Worm (Caenorhabditis elegans) whole organism, L3 larva: Measurements from ENCODE around the gene T26H5.10.

ENCODE experiments used
- R02D3.7 ChIP-seq: fragments of 150-350 bp; optimal IDR thresholded peaks from 2 replicates; lab custom pipeline; 2014; ENCODE audit warnings: missing biosample characterization, missing genetic modification characterization
- aly-2 ChIP-seq: fragments of 150-350 bp; optimal IDR thresholded peaks from 2 replicates; lab custom pipeline; 2014; ENCODE audit warnings: missing biosample characterization, missing genetic modification characterization
- ceh-16 ChIP-seq: sonication (generic microtip); optimal IDR thresholded peaks from 2 replicates; lab custom pipeline; 2017; ENCODE audit warnings: missing biosample characterization, missing genetic modification characterization
- nhr-11 ChIP-seq: fragments of 150-350 bp; optimal IDR thresholded peaks from 2 replicates; lab custom pipeline; 2014; ENCODE audit warnings: missing biosample characterization, missing genetic modification characterization
- nhr-23 ChIP-seq: fragments of 150-350 bp; optimal IDR thresholded peaks from 2 replicates; lab custom pipeline; 2014; ENCODE audit warnings: missing biosample characterization, missing genetic modification reagents, missing genetic modification characterization
- nhr-77 ChIP-seq: fragments of 150-350 bp; optimal IDR thresholded peaks from 2 replicates; lab custom pipeline; 2014; ENCODE audit warnings: missing biosample characterization, missing genetic modification characterization
- pha-4 ChIP-seq: fragments of 150-350 bp; optimal IDR thresholded peaks from 2 replicates; lab custom pipeline; 2014; ENCODE audit warnings: missing biosample characterization, missing genetic modification reagents, missing genetic modification characterization
- unc-39 ChIP-seq: sonication (generic microtip); optimal IDR thresholded peaks from 4 replicates; lab custom pipeline; 2017; ENCODE audit warnings: missing biosample characterization, missing genetic modification characterization
- unc-62 ChIP-seq: fragments of 150-350 bp; sonication (generic microtip); optimal IDR thresholded peaks from 4 replicates; lab custom pipeline; 2014; ENCODE audit warnings: missing biosample characterization, missing genetic modification reagents, missing genetic modification characterization

DNA sequence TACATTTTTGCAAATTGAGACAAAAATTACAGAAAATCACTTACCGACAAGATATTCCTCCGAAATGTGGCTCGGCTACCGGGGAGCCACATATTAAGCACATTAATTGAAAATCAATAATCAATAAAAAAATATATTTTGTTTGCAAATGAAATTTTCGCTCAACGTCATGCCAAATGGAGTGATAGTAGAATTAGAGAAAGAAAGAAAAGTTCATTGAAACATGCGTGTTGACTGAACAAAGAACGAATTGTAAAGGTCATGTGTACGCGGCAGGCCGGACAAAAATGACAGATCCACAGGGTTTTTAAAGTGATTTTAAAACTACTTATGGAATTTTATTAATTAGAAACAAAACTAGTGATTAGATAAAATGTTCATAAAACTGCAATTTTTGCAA, 40.0 kb upstream of the T26H5.10 start:
- TF ChIP-seq nhr-11 (tag; lab: Kevin White, UChicago) (no peak), aly-2 (tag; lab: Kevin White, UChicago) (no peak), unc-62 (GFP tag; lab: Kevin White, UChicago) (no peak), R02D3.7 (no peak), unc-39 (tag; lab: Kevin White, UChicago) (no peak), pha-4 (peak; percentile 72), nhr-77 (tag; lab: Kevin White, UChicago) (no peak), ceh-16 (tag; lab: Kevin White, UChicago) (no peak), nhr-23 (tag; lab: Kevin White, UChicago) (no peak)
